Fruit fly (Drosophila melanogaster): ENCODE results near the gene RpL13.

RpL13 gene

dm6 chr2L:9938631-9939256 is 28.4 kb upstream of the RpL13 start, which contains the start of the genes Datp and CG4619 (continued):
- TF ChIP-seq Eip75B (GFP tag; optimal IDR thresholded peaks at IDR 0.05) (no peak), CG6854 (GFP tag; optimal IDR thresholded peaks at IDR 0.05) (no peak), topi (GFP tag; optimal IDR thresholded peaks at IDR 0.05) (peak; percentile 40), Ets96B (tag; optimal IDR thresholded peaks at IDR 0.05) (peak; percentile 13), CG15336 (GFP tag; IDR thresholded peaks at IDR 0.05) (no peak), lz (GFP tag; optimal IDR thresholded peaks at IDR 0.05) (peak; percentile 42), CG10631 (GFP tag; optimal IDR thresholded peaks at IDR 0.05) (no peak), Sox14 (GFP tag; optimal IDR thresholded peaks at IDR 0.05) (peak; percentile 2), Lpt (GFP tag; optimal IDR thresholded peaks at IDR 0.05) (no peak), Met (GFP tag; optimal IDR thresholded peaks at IDR 0.05) (no peak), pdm3 (GFP tag; optimal IDR thresholded peaks at IDR 0.05) (no peak), fkh (GFP tag; optimal IDR thresholded peaks at IDR 0.05) (no peak), CG3919 (GFP tag; optimal IDR thresholded peaks at IDR 0.05) (peak; percentile 61), CG11762 (GFP tag; optimal IDR thresholded peaks at IDR 0.05; ENCODE audit: insufficient read depth) (peak; percentile 29), Eip78C (GFP tag) (peak; percentile 74), CG6163 (GFP tag; IDR thresholded peaks at IDR 0.05) (0 out of 3 replicates have a peak, but pooled peaks have one; percentile 29), salr (GFP tag; optimal IDR thresholded peaks at IDR 0.05) (no peak)

dm6 chr2L:9943521-9943920 is 23.6 kb upstream of the RpL13 start:
- TF ChIP-seq vri (GFP tag; optimal IDR thresholded peaks at IDR 0.05) = peak; percentile 74
- no peak for TF ChIP-seq CG31627 (GFP tag; optimal IDR thresholded peaks at IDR 0.05)
- peak; percentile 55 for TF ChIP-seq Eip78C (GFP tag)
- TF ChIP-seq Ets96B (tag; optimal IDR thresholded peaks at IDR 0.05) = no peak

dm6 chr2L:9945086-9945485 is 22.0 kb upstream of the RpL13 start:
- TF ChIP-seq CG31627 (GFP tag; optimal IDR thresholded peaks at IDR 0.05) = no peak
- TF ChIP-seq dac (GFP tag; optimal IDR thresholded peaks at IDR 0.05) = no peak
- TF ChIP-seq Hr38 (GFP tag; optimal IDR thresholded peaks at IDR 0.05) = no peak
- no peak for TF ChIP-seq OdsH (GFP tag; optimal IDR thresholded peaks at IDR 0.05)
- no peak for TF ChIP-seq Blimp-1 (GFP tag; optimal IDR thresholded peaks at IDR 0.05)
- TF ChIP-seq CG6808 (GFP tag; optimal IDR thresholded peaks at IDR 0.05) = peak; percentile 42
- TF ChIP-seq CG8119 (GFP tag; IDR thresholded peaks at IDR 0.05) = no peak
- TF ChIP-seq Sox14 (GFP tag; optimal IDR thresholded peaks at IDR 0.05) = no peak
- TF ChIP-seq CG8319 (GFP tag; optimal IDR thresholded peaks at IDR 0.05) = no peak
- TF ChIP-seq net (GFP tag; optimal IDR thresholded peaks at IDR 0.05) = no peak
- no peak for TF ChIP-seq CG15336 (GFP tag; IDR thresholded peaks at IDR 0.05)
- TF ChIP-seq esn (GFP tag; optimal IDR thresholded peaks at IDR 0.05) = peak; percentile 2
- TF ChIP-seq CG3919 (GFP tag; optimal IDR thresholded peaks at IDR 0.05) = no peak
- TF ChIP-seq CG7368 (GFP tag; optimal IDR thresholded peaks at IDR 0.05) = no peak
- TF ChIP-seq Hr39 (GFP tag; optimal IDR thresholded peaks at IDR 0.05) = no peak
- TF ChIP-seq Eip78C (GFP tag) = peak; percentile 71
- TF ChIP-seq Met (GFP tag; optimal IDR thresholded peaks at IDR 0.05) = no peak
- TF ChIP-seq acj6 (GFP tag; optimal IDR thresholded peaks at IDR 0.05) = no peak
- peak; percentile 49 for TF ChIP-seq CG9139 (GFP tag; optimal IDR thresholded peaks at IDR 0.05)
- TF ChIP-seq CG11902 (GFP tag; optimal IDR thresholded peaks at IDR 0.05) = no peak
- TF ChIP-seq CG34406 (GFP tag; optimal IDR thresholded peaks at IDR 0.05) = no peak
- no peak for TF ChIP-seq Eip93F (GFP tag; optimal IDR thresholded peaks at IDR 0.05)
- TF ChIP-seq CG32006 (GFP tag; optimal IDR thresholded peaks at IDR 0.05) = no peak
- TF ChIP-seq eg (GFP tag; IDR thresholded peaks at IDR 0.05) = no peak; the same call in 2 of the 3 replicates
- TF ChIP-seq CG6276 (GFP tag; optimal IDR thresholded peaks at IDR 0.05) = peak; percentile 67
- peak; percentile 3 for TF ChIP-seq dsx (GFP tag; optimal IDR thresholded peaks at IDR 0.05; ENCODE audit: poor library complexity, severe bottlenecking)
- peak; percentile 10 for TF ChIP-seq CG1621 (tag; optimal IDR thresholded peaks at IDR 0.05)
- no peak for TF ChIP-seq topi (GFP tag; optimal IDR thresholded peaks at IDR 0.05)
- TF ChIP-seq CG6854 (GFP tag; optimal IDR thresholded peaks at IDR 0.05) = peak; percentile 33
- no peak for TF ChIP-seq Sox15 (GFP tag; optimal IDR thresholded peaks at IDR 0.05)
- peak; percentile 96 for TF ChIP-seq svp (GFP tag)
- TF ChIP-seq CG8632 (GFP tag; optimal IDR thresholded peaks at IDR 0.05) = no peak
- no peak for TF ChIP-seq CG6792 (GFP tag; optimal IDR thresholded peaks at IDR 0.05)
- no peak for TF ChIP-seq CG3032 (tag; optimal IDR thresholded peaks at IDR 0.05)
- TF ChIP-seq fd85E (GFP tag; optimal IDR thresholded peaks at IDR 0.05) = no peak
- TF ChIP-seq CG10669 (GFP tag; optimal IDR thresholded peaks at IDR 0.05) = peak; percentile 22

Measured in whole organism, prepupa.